Worm (Caenorhabditis elegans): Measurements from ENCODE around the gene frpr-9.

Gene frpr-9

DNA sequence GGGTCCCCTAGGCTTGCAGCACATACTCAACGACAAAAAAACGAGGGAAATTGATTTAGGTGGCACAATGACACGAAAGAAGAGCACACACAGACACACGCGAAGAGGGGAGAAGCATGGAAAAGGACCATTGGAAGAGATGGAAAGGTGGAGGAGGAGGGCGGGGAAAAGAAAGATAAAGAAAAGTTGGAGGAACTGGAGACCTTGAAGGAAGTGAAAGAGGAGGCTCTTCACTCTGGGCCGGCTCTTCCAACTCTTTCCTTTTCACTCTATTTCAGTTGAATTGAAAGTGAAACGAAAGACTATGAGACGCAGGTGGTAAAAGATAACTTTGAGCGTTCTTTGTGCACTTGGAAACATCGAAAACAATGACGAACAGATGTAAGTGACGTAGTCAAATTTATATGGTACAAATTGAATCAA, 30.4 kb upstream of the frpr-9 start:
- TF ChIP-seq W03F9.2 (tag; optimal IDR thresholded peaks at IDR 0.05) (peak; percentile 42), him-1 (tag; optimal IDR thresholded peaks at IDR 0.05) (peak; percentile 73), dao-5 (tag; optimal IDR thresholded peaks at IDR 0.05) (no peak)

DNA sequence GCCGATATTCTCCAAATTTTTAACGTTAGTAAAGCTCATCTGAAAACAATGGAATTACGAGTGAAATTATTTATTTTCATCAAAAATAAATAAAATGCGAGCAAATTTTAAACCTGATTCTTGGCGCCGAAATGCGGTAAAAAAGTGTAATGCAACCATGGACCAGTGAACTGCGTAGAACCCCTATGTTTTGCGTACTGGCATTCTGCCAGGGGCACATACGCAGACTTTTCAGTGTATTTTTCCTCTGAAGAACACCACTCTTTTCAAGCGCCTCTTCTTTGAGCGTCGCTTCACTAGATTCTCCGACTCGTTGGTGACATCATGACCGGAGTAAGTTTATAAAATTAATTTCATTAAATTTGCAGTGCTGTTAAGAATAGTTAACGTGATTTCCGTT, 26.4 kb upstream of the frpr-9 start, which contains the start of the genes ctf-4 and eef-1G:
ctf-4 (minus strand) TSS at position 39 of the 400 bp plus-strand sequence.
eef-1G (plus strand) TSS at position 219 of the 400 bp plus-strand sequence.
- TF ChIP-seq dao-5 (tag; optimal IDR thresholded peaks at IDR 0.05) (no peak), W03F9.2 (tag; optimal IDR thresholded peaks at IDR 0.05) (peak; percentile 97), him-1 (tag; optimal IDR thresholded peaks at IDR 0.05) (peak; percentile 89)

DNA sequence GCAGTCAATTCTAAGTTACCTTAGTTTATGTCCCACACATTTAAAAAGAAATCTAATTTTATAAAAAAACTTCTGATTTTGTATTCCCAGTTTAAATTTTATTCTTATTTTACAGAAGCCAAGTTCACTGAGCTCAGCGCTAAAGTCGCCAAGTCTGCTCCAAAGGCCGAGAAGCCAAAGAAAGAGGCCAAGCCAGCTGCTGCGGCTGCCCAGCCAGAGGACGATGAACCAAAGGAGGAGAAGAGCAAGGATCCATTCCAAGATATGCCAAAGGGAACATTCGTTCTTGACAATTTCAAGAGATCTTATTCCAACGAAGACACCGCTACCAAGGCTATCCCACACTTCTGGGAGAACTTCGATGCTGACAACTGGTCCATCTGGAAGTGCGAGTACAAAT, 25.0 kb upstream of the frpr-9 start:
- TF ChIP-seq him-1 (tag; optimal IDR thresholded peaks at IDR 0.05), result no peak
- no peak for TF ChIP-seq dao-5 (tag; optimal IDR thresholded peaks at IDR 0.05)
- no peak for TF ChIP-seq W03F9.2 (tag; optimal IDR thresholded peaks at IDR 0.05)

DNA sequence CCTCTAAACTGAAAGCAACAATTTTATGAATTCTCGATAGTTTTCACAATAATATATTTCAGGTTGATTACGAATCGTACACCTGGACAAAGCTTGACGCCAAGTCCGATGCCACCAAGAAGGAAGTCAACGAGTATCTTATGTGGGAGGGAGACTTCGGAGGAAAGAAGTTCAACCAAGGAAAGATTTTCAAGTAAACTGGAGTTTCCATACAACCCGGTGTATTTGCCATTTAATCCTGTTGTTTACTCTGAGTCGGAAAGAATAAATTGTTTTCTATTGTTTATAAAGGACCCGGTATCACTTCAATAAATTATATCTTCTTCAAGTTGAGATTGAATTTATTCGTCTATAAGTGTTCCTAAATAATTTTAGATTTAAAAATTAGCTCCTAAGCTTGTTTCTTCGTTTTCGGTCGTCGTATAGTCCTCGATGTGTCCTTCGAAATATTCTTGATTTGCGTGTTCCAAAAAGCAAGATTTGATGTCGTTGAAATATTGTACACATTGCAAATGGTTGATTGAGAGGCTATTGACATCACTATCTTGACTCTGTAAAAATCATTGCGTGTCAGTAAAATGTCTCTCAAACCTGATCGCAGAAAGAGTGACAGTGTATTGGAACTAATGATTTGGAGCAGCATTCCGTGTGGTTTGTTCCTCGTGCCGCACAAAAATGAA, 24.2 kb upstream of the frpr-9 start:
- TF ChIP-seq W03F9.2 (tag; optimal IDR thresholded peaks at IDR 0.05) (no peak), dao-5 (tag; optimal IDR thresholded peaks at IDR 0.05) (no peak), him-1 (tag; optimal IDR thresholded peaks at IDR 0.05) (no peak)

DNA sequence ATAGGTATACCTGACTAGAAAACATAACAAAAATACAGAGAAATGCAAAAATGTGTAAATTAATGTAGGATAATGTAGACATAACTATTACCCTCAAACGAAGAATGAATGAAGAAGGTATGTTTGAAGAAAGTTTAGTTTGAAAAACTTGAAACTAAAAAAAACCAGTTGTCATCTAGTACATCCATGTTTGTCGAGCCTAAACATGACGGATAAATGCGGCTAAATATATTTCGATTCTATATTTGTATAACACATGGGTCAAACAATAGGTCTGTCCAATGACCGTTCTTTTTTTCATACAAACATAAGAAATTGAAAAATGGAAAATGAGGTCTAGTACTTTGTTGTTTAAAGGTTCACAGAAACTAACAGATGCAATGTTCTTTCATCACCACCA, 21.8 kb upstream of the frpr-9 start, which contains the start of gene F17C11.22:
F17C11.22 (minus strand) TSS at position 101 of the 400 bp plus-strand sequence.
- TF ChIP-seq dao-5 (tag; optimal IDR thresholded peaks at IDR 0.05) (no peak), him-1 (tag; optimal IDR thresholded peaks at IDR 0.05) (no peak), W03F9.2 (tag; optimal IDR thresholded peaks at IDR 0.05) (no peak)

DNA sequence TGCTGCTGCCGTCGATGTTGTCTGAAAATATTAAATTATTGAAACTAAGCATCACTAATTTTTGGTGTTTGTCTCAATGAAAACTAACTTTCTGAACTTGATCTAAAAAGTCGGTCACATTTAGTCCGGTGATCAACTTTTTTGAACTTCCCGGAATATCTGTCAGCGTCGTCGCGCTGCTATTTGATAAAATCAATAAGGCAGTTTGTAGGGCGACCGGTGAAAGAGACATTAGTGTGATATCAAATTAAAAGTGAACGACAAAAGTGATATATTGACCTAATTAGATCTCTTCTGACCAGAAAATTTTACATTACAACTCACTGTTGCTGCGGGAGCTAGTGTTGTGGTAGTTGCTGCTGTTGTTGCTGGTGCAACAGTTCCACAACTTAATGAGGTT, 21.0 kb upstream of the frpr-9 start:
- TF ChIP-seq W03F9.2 (tag; optimal IDR thresholded peaks at IDR 0.05), result no peak
- TF ChIP-seq him-1 (tag; optimal IDR thresholded peaks at IDR 0.05), result no peak
- no peak for TF ChIP-seq dao-5 (tag; optimal IDR thresholded peaks at IDR 0.05)

DNA sequence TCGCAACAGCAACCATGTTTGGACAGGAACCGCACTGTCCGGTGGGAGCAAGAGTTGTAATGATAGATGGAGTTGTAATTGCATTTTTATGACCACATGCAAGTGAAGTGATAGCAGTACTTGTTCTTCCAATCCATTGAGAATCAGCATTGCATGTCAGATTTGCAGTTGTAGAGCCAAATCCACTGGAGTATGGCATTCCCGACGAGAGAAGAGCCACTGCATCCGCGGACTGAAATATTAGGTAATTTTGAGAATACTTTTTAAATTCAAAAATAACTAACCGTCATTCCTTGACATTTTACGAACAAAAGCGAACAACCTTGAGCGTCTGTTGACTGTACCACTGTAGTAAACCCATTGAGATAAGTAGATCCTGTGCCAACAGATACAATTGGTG, 16.8 kb upstream of the frpr-9 start:
- TF ChIP-seq him-1 (tag; optimal IDR thresholded peaks at IDR 0.05) (no peak), W03F9.2 (tag; optimal IDR thresholded peaks at IDR 0.05) (no peak), dao-5 (tag; optimal IDR thresholded peaks at IDR 0.05) (no peak)

DNA sequence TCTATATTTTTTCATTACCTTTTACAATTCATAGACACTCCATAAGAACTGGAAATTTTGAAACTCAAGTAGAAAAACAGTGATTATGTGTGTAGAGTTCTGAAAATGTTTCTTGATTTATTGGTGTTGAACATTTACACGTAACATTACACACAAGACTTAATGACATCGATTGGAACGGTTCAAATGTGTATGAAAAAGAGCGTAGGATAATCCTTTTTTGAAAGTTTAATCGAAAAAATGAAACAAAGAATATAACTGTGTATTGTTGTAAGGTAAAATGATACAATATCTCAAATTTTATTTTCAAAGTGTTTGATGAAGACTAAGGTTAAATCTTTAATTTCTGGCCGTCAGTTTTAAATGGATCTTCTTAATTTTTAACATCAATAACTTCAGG, 10.8 kb upstream of the frpr-9 start, which contains the start of gene fig-1:
fig-1 (minus strand) TSS at position 101 of the 400 bp plus-strand sequence.
- TF ChIP-seq him-1 (tag; optimal IDR thresholded peaks at IDR 0.05) (no peak), W03F9.2 (tag; optimal IDR thresholded peaks at IDR 0.05) (no peak), dao-5 (tag; optimal IDR thresholded peaks at IDR 0.05) (no peak)

DNA sequence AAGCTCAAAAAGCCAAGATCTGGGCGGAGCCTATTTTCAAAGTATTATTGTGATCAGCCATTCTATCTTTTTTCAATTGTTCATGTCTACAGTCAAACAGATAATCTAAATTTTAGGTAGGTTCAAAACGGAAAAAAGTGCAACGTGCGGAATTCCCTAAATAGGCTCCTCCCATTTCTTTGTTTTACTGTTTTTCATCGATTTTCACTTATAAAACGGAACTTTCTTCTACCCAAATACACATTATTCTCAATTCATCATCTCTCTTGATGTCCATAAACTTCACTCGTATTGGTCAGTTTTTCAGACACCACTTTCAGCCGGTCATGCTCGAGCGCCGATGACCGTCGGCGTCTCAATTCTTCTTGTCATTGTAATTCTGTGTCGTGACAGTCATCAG, 6.9 kb downstream of the frpr-9 start, which contains the start of gene F53B7.7:
F53B7.7 (plus strand) TSS at position 301 of the 400 bp plus-strand sequence.
- TF ChIP-seq him-1 (tag; optimal IDR thresholded peaks at IDR 0.05) (no peak), dao-5 (tag; optimal IDR thresholded peaks at IDR 0.05) (no peak), W03F9.2 (tag; optimal IDR thresholded peaks at IDR 0.05) (no peak)

DNA sequence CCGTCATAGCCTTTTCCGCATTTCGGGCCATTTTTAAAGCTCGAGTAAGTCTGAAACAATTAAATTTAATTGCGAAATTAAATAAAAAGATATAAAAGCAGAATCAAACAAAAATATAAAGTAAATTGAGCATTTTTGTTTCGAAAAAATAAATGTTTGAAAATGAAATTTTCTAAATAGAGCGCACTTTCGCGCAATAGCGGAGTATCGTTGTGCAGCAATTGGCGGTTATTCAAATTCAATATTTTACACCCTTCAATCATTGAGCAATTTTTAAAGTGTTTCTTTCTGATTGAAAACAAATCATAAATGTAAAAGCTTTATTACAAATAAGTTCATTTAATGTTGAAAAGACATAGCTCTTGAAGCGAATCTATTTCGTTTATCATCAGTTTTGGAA, 8.8 kb downstream of the frpr-9 start, which contains the start of gene isy-1:
isy-1 (minus strand) TSS at position 50 of the 400 bp plus-strand sequence.
- TF ChIP-seq him-1 (tag; optimal IDR thresholded peaks at IDR 0.05) (no peak), dao-5 (tag; optimal IDR thresholded peaks at IDR 0.05) (no peak), W03F9.2 (tag; optimal IDR thresholded peaks at IDR 0.05) (peak; percentile 59)

DNA sequence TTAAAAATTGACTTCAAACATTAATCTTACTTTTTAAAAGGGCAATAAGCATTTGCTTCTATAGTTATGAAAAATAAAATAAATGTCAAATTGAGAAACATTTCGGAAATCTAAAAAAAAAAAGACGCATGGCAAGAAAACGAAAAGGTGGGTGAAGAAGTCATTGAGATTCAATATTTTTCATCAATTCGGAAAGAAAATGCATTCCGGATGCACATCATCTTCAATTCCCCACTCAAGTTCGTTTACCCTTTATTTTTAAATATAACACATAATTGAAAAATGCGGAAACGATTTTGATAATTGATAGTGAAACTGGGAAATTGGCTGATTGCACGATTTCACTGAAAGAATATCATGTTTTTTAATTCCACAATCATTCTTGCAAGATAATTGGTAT, 10.5 kb downstream of the frpr-9 start, which contains the start of gene F53B7.4:
F53B7.4 (minus strand) TSS at position 101 of the 400 bp plus-strand sequence.
- no peak for TF ChIP-seq W03F9.2 (tag; optimal IDR thresholded peaks at IDR 0.05)
- TF ChIP-seq him-1 (tag; optimal IDR thresholded peaks at IDR 0.05), result no peak
- TF ChIP-seq dao-5 (tag; optimal IDR thresholded peaks at IDR 0.05), result no peak

DNA sequence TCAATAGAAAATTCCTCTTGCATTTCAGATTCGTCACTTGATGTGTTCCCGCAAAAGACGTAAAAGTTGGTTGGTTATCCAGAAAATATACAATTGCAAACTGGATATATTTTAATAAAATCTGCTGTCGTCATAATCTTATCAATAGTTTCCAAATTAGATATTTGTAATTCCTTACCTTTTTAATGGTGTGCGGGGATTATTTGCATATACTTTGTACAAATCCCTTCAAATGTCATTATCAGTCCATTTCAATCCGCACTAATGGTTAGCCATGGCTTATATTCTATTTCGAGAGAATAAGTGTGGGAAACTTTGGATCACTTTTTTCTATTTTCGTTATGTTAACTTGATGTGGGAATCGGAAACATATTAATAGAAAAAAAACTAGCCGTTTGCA, 12.2 kb downstream of the frpr-9 start:
- TF ChIP-seq him-1 (tag; optimal IDR thresholded peaks at IDR 0.05) (no peak), dao-5 (tag; optimal IDR thresholded peaks at IDR 0.05) (no peak), W03F9.2 (tag; optimal IDR thresholded peaks at IDR 0.05) (no peak)

DNA sequence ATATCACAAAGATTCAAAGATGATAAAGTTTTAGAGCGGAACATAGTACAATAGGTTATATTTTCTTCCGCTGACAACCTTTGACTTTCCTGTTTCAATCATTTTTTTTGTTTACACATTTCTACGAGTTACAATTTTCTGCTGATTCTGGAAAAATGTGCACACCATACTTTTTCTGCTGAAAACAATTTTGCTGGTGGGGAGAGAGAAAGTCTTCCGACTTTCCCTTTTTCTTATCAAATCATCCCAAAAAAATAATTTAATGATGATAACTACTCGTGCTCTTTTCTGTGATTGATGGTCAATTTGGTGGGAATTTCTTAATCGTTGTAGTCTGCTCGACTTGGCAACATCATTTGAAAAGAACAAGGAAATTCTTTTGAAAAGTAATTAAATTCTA, 15.8 kb downstream of the frpr-9 start:
- no peak for TF ChIP-seq W03F9.2 (tag; optimal IDR thresholded peaks at IDR 0.05)
- no peak for TF ChIP-seq dao-5 (tag; optimal IDR thresholded peaks at IDR 0.05)
- TF ChIP-seq him-1 (tag; optimal IDR thresholded peaks at IDR 0.05), result no peak

DNA sequence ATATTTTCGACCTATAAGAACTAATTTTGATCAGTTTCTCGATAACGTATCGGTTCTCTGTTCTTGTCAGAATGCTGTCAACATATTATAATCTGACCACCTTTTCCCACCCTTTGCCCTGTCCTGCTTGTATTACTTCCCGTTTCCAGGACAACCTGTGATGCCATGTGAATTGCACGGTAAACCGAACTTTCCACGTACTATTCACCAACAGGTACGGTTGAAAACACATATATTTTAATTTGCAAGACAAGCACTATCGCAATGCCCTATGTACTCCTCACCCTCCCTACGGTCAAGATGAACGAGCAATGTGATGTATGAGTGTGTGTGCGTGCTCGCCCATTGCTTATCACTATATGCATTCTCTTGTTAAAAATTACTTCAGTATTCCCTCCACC, 17.2 kb downstream of the frpr-9 start:
- TF ChIP-seq W03F9.2 (tag; optimal IDR thresholded peaks at IDR 0.05) (no peak), dao-5 (tag; optimal IDR thresholded peaks at IDR 0.05) (no peak), him-1 (tag; optimal IDR thresholded peaks at IDR 0.05) (no peak)

All from whole organism, L4/young adult.